Worm (Caenorhabditis elegans): ENCODE measurements around the gene otpl-1.

Gene otpl-1

DNA sequence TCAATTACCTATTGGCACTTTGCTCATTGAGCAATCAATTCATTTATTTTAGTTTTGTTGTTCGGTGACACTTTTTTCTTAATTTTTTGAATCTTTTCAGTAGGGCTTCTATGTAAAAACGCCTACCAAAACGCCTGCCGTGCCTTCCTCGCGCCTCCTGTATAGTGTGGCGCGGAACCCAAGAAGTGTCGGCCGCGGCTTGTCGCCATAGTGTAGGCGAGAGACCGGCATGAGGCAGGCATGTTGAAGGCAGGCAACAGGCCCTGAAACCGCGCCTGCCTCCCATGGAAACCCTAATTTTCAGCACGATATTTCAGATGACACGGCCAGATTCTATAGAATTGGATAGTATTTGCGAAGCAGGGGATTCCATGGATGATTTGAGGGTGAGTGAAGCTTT, at the start of gene otpl-1:
Gene otpl-1 (plus strand): TSS at position 372 of the 400 bp plus-strand sequence.
- TF ChIP-seq fkh-10 (GFP tag; optimal IDR thresholded peaks at IDR 0.05) (no peak), pha-4 (tag; optimal IDR thresholded peaks at IDR 0.05) (no peak), aly-2 (tag; optimal IDR thresholded peaks at IDR 0.05) (no peak), ama-1 (optimal IDR thresholded peaks at IDR 0.05) (no peak), nhr-237 (tag; optimal IDR thresholded peaks at IDR 0.05) (no peak), snpc-4 (tag; optimal IDR thresholded peaks at IDR 0.05) (no peak), R02D3.7 (tag; optimal IDR thresholded peaks at IDR 0.05) (no peak), mdl-1 (tag; optimal IDR thresholded peaks at IDR 0.05) (no peak), nhr-28 (tag; optimal IDR thresholded peaks at IDR 0.05) (no peak), ztf-11 (tag; optimal IDR thresholded peaks at IDR 0.05) (no peak), nhr-76 (tag; optimal IDR thresholded peaks at IDR 0.05) (no peak), elt-3 (tag; optimal IDR thresholded peaks at IDR 0.05) (no peak), ceh-82 (tag; optimal IDR thresholded peaks at IDR 0.05) (no peak), pqm-1 (tag; optimal IDR thresholded peaks at IDR 0.05) (no peak), elt-2 (tag; optimal IDR thresholded peaks at IDR 0.05) (no peak), lin-15B (tag; optimal IDR thresholded peaks at IDR 0.05) (no peak), sea-2 (GFP tag; optimal IDR thresholded peaks at IDR 0.05) (no peak), ceh-28 (tag; optimal IDR thresholded peaks at IDR 0.05) (no peak)

DNA sequence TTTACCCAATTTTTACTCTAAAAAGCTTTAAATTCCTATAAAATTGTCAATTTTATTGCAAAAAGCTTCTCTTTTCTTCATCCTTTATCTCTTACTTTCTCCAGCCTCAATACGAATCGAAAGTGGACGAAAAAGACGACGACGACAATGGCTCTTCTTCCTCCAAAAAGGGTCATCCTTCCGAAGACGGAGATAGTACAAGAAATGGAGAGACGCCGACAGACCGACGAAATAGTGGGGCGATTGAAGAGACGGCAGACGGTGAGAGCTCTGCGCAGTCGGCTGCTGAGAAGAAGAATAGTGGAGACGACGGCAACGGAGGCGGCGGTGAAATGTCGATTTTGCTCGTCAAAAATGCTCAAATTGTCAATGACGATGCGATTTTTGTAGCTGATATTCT, 49.4 kb upstream of the otpl-1 start:
- TF ChIP-seq hmg-11 (tag; optimal IDR thresholded peaks at IDR 0.05) (peak; percentile 67), lin-39 (tag; optimal IDR thresholded peaks at IDR 0.05) (peak; percentile 24), lin-15B (tag; optimal IDR thresholded peaks at IDR 0.05) (peak; percentile 1), nhr-237 (tag; optimal IDR thresholded peaks at IDR 0.05) (no peak), nfya-1 (tag; optimal IDR thresholded peaks at IDR 0.05; ENCODE audit: insufficient read depth) (peak; percentile 63), egl-27 (tag; optimal IDR thresholded peaks at IDR 0.05) (no peak), fkh-2 (tag; optimal IDR thresholded peaks at IDR 0.05) (no peak), snpc-4 (tag; optimal IDR thresholded peaks at IDR 0.05) (peak; percentile 95), nhr-23 (tag; optimal IDR thresholded peaks at IDR 0.05) (peak; percentile 30), ceh-28 (tag; optimal IDR thresholded peaks at IDR 0.05) (peak; percentile 28)

DNA sequence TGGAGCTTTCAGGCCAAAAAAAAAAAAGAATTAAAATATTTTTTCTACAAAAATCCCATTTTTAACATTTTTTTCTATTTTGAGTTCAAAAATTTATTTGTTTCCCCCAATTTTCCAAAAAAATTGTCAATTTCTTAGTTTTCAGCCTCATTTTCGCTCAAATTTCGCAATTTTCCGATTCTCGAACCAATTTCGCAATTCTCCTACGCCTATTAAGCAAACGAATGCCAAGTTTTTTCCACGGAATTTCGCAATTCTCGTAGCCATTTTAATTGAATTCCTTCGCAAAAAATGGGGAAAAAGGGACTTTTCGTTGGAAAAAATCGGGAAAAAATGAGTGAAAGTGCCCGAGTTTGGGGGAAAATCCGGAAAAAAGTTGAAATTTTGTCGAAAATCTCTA, 48.4 kb upstream of the otpl-1 start:
- peak; percentile 13 for TF ChIP-seq lin-39 (tag; optimal IDR thresholded peaks at IDR 0.05)
- no peak for TF ChIP-seq pqm-1 (tag; optimal IDR thresholded peaks at IDR 0.05)
- TF ChIP-seq elt-3 (tag; optimal IDR thresholded peaks at IDR 0.05) = no peak
- no peak for TF ChIP-seq elt-1 (tag; optimal IDR thresholded peaks at IDR 0.05)
- no peak for TF ChIP-seq mml-1 (tag; optimal IDR thresholded peaks at IDR 0.05)
- no peak for TF ChIP-seq eor-1 (tag; optimal IDR thresholded peaks at IDR 0.05)
- TF ChIP-seq nhr-76 (tag; optimal IDR thresholded peaks at IDR 0.05) = no peak

DNA sequence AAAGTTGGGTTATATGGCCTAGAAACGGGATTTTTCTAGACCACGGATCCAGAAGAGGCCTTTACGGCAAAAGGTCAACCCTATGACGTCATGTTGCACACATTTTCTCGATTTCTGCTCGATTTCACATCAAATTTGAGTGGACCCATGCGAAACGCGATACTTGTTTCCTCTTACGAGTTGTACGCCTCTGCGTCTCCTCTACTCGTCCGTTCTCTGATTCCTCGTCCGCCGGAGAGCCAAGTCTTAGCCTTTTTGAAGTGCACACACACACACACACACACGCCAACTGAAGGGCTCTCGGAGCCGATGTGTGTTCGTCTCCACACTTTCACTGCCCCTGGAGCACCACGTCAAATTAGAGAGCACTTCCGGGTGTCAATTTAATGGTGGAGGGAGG, 47.8 kb upstream of the otpl-1 start:
- TF ChIP-seq snpc-4 (tag; optimal IDR thresholded peaks at IDR 0.05) (no peak), tbx-2 (tag; optimal IDR thresholded peaks at IDR 0.05) (peak; percentile 22), egl-5 (tag; optimal IDR thresholded peaks at IDR 0.05) (peak; percentile 33), ztf-11 (tag; optimal IDR thresholded peaks at IDR 0.05) (no peak), aly-2 (tag; optimal IDR thresholded peaks at IDR 0.05) (no peak), pqm-1 (tag; optimal IDR thresholded peaks at IDR 0.05) (no peak), sea-2 (GFP tag; optimal IDR thresholded peaks at IDR 0.05) (no peak), R02D3.7 (tag; optimal IDR thresholded peaks at IDR 0.05) (no peak), mml-1 (tag; optimal IDR thresholded peaks at IDR 0.05) (no peak), fos-1 (tag; optimal IDR thresholded peaks at IDR 0.05) (no peak), unc-62 (GFP tag; optimal IDR thresholded peaks at IDR 0.05) (no peak), elt-2 (tag; optimal IDR thresholded peaks at IDR 0.05) (no peak), nhr-23 (tag; optimal IDR thresholded peaks at IDR 0.05) (no peak), lin-39 (tag; optimal IDR thresholded peaks at IDR 0.05) (peak; percentile 27), elt-3 (tag; optimal IDR thresholded peaks at IDR 0.05) (no peak), ceh-9 (tag; optimal IDR thresholded peaks at IDR 0.05) (no peak), nhr-76 (tag; optimal IDR thresholded peaks at IDR 0.05) (no peak), egl-27 (tag; optimal IDR thresholded peaks at IDR 0.05) (no peak), ztf-4 (tag; optimal IDR thresholded peaks at IDR 0.05) (no peak), ceh-28 (tag; optimal IDR thresholded peaks at IDR 0.05) (no peak), nhr-43 (tag; optimal IDR thresholded peaks at IDR 0.05; ENCODE audit: poor library complexity, severe bottlenecking) (no peak), nfya-1 (tag; optimal IDR thresholded peaks at IDR 0.05; ENCODE audit: insufficient read depth) (peak; percentile 40), nhr-237 (tag; optimal IDR thresholded peaks at IDR 0.05) (no peak), lin-15B (tag; optimal IDR thresholded peaks at IDR 0.05) (no peak), nhr-67 (tag; optimal IDR thresholded peaks at IDR 0.05) (no peak), eor-1 (tag; optimal IDR thresholded peaks at IDR 0.05) (no peak), lsy-12 (tag; optimal IDR thresholded peaks at IDR 0.05) (no peak), pha-4 (tag; optimal IDR thresholded peaks at IDR 0.05) (no peak), hmg-11 (tag; optimal IDR thresholded peaks at IDR 0.05) (peak; percentile 73), mdl-1 (tag; optimal IDR thresholded peaks at IDR 0.05) (no peak), elt-1 (tag; optimal IDR thresholded peaks at IDR 0.05) (no peak), nhr-12 (tag; optimal IDR thresholded peaks at IDR 0.05) (no peak), nhr-25 (tag; optimal IDR thresholded peaks at IDR 0.05) (no peak), nhr-77 (tag; optimal IDR thresholded peaks at IDR 0.05) (no peak), nhr-11 (tag; optimal IDR thresholded peaks at IDR 0.05) (no peak), fkh-2 (tag; optimal IDR thresholded peaks at IDR 0.05) (no peak), jun-1 (tag; optimal IDR thresholded peaks at IDR 0.05) (no peak), ZK546.5 (tag; optimal IDR thresholded peaks at IDR 0.05) (no peak), zag-1 (tag; optimal IDR thresholded peaks at IDR 0.05) (no peak), skn-1 (tag; optimal IDR thresholded peaks at IDR 0.05) (no peak), nhr-28 (tag; optimal IDR thresholded peaks at IDR 0.05) (no peak)

All from whole organism, L3 larva.